Fruit fly (Drosophila melanogaster): ENCODE results near the gene mtd.

dm6 chr3R:5250530-5251242, 99.6 kb downstream of the mtd start:
- no peak for TF ChIP-seq psq (optimal IDR thresholded peaks at IDR 0.05)
- no peak for TF ChIP-seq Sin3A (optimal IDR thresholded peaks at IDR 0.05)

Data from Kc167 (cell line).